Worm (Caenorhabditis elegans) whole organism, early embryonic: ENCODE measurements around the gene srh-229.

ENCODE experiments used
- B0310.2 ChIP-seq: sonication (generic microtip); optimal IDR thresholded peaks from 2 replicates; lab custom pipeline; 2016; ENCODE audit warnings: mild to moderate bottlenecking, missing genetic modification characterization, missing compliant biosample characterization
- F13C5.2 ChIP-seq: sonication (generic microtip); optimal IDR thresholded peaks from 2 replicates; lab custom pipeline; 2017; ENCODE audit warnings: mild to moderate bottlenecking, missing genetic modification characterization, inconsistent platforms, missing compliant biosample characterization
- aly-1 ChIP-seq: sonication (generic microtip); optimal IDR thresholded peaks from 2 replicates; lab custom pipeline; 2016; ENCODE audit warnings: missing genetic modification characterization, missing compliant biosample characterization
- ama-1 ChIP-seq: fragments of 150-350 bp; optimal IDR thresholded peaks from 2 replicates; lab custom pipeline; 2014
- ceh-13 ChIP-seq: fragments of 200-800 bp; sonication (Bioruptor generic); optimal IDR thresholded peaks from 2 replicates; lab custom pipeline; 2018; ENCODE audit warnings: mild to moderate bottlenecking, missing genetic modification characterization, missing compliant biosample characterization
- ceh-36 ChIP-seq: sonication (generic microtip); optimal IDR thresholded peaks from 2 replicates; lab custom pipeline; 2016; ENCODE audit warnings: missing genetic modification characterization, inconsistent platforms, missing compliant biosample characterization
- ets-7 ChIP-seq: sonication (generic microtip); optimal IDR thresholded peaks from 2 replicates; lab custom pipeline; 2016; ENCODE audit warnings: missing genotype, missing genetic modification characterization, missing compliant biosample characterization
- flt-1 ChIP-seq: fragments of 200-800 bp; sonication (Bioruptor generic); IDR thresholded peaks from 2 replicates; pipeline ENCODE4 v1.3.6; 2022; ENCODE audit warnings: missing genetic modification characterization, missing compliant biosample characterization
- hmbx-1 ChIP-seq: sonication (generic microtip); optimal IDR thresholded peaks from 2 replicates; lab custom pipeline; 2016; ENCODE audit warnings: mild to moderate bottlenecking, missing genetic modification characterization, missing compliant biosample characterization
- hmg-4 ChIP-seq: fragments of 200-800 bp; sonication (Bioruptor generic); optimal IDR thresholded peaks from 2 replicates; lab custom pipeline; 2018; ENCODE audit warnings: mild to moderate bottlenecking, missing genetic modification characterization, missing compliant biosample characterization
- hnd-1 ChIP-seq: sonication (generic microtip); optimal IDR thresholded peaks from 2 replicates; lab custom pipeline; 2016; ENCODE audit warnings: missing genetic modification characterization, missing compliant biosample characterization
- pes-1 ChIP-seq: fragments of 200-800 bp; sonication (Bioruptor generic); IDR thresholded peaks from 2 replicates; pipeline ENCODE4 v1.3.6; 2022; ENCODE audit warnings: missing genetic modification reagents, missing genetic modification characterization, missing compliant biosample characterization
- scrt-1 ChIP-seq: fragments of 200-800 bp; sonication (Bioruptor generic); IDR thresholded peaks from 2 replicates; pipeline ENCODE4 v1.3.6; 2022; ENCODE audit warnings: missing genetic modification characterization, missing compliant biosample characterization
- sea-1 ChIP-seq: fragments of 200-800 bp; sonication (Bioruptor generic); conservative IDR thresholded peaks from 2 replicates; pipeline ENCODE4 v1.3.6; 2022; ENCODE audit warnings: missing genetic modification characterization, missing compliant biosample characterization
- tbx-11 ChIP-seq: fragments of 200-800 bp; sonication (Bioruptor generic); IDR thresholded peaks from 2 replicates; pipeline ENCODE4 v1.3.6; 2022; ENCODE audit warnings: missing genetic modification characterization, missing compliant biosample characterization
- tbx-37 ChIP-seq: fragments of 200-800 bp; sonication (Bioruptor generic); conservative IDR thresholded peaks from 2 replicates; pipeline ENCODE4 v1.3.6; 2022; ENCODE audit warnings: missing genetic modification reagents, missing genetic modification characterization, missing compliant biosample characterization
- tra-4 ChIP-seq: sonication (generic microtip); optimal IDR thresholded peaks from 2 replicates; lab custom pipeline; 2017; ENCODE audit warnings: missing genetic modification characterization, missing compliant biosample characterization

The srh-229 gene

ce11 chrV:7485000-7485399 lies 19.2 kb downstream of the srh-229 start, which contains the start of gene srbc-8:
Gene srbc-8 (minus strand): TSS chrV:7485100.
- TF ChIP-seq ama-1 (lab: Kevin White, UChicago), result no peak
- no peak for TF ChIP-seq hmg-4 (GFP tag; lab: Kevin White, UChicago)
- TF ChIP-seq ets-7 (tag; lab: Kevin White, UChicago), result no peak
- TF ChIP-seq F13C5.2, result no peak
- no peak for TF ChIP-seq pes-1 (GFP tag; lab: Robert Waterston, UW)
- no peak for TF ChIP-seq tbx-11
- TF ChIP-seq ceh-36, result no peak
- TF ChIP-seq tra-4 (tag; lab: Kevin White, UChicago), result no peak
- TF ChIP-seq hmbx-1 (tag; lab: Kevin White, UChicago), result no peak
- no peak for TF ChIP-seq ceh-13 (GFP tag; lab: Kevin White, UChicago)
- TF ChIP-seq B0310.2 (tag; lab: Kevin White, UChicago), result no peak
- no peak for TF ChIP-seq hnd-1 (tag; lab: Kevin White, UChicago)

- TF ChIP-seq tbx-37 (GFP tag; lab: Robert Waterston, UW) (no peak), ets-7 (tag; lab: Kevin White, UChicago) (no peak), tra-4 (tag; lab: Kevin White, UChicago) (no peak), ceh-36 (no peak), F13C5.2 (no peak), hnd-1 (tag; lab: Kevin White, UChicago) (no peak), tbx-11 (no peak), flt-1 (GFP tag; lab: Robert Waterston, UW) (no peak), aly-1 (tag; lab: Kevin White, UChicago) (no peak), pes-1 (GFP tag; lab: Robert Waterston, UW) (no peak), scrt-1 (GFP tag; lab: Robert Waterston, UW) (no peak), hmbx-1 (tag; lab: Kevin White, UChicago) (no peak), ceh-13 (GFP tag; lab: Kevin White, UChicago) (no peak), hmg-4 (GFP tag; lab: Kevin White, UChicago) (no peak)
Measured at ce11 chrV:7480949-7481348, 23.2 kb downstream of the srh-229 start, which contains the start of gene C18B10.6. Gene C18B10.6 (minus strand): TSS chrV:7481049.

DNA sequence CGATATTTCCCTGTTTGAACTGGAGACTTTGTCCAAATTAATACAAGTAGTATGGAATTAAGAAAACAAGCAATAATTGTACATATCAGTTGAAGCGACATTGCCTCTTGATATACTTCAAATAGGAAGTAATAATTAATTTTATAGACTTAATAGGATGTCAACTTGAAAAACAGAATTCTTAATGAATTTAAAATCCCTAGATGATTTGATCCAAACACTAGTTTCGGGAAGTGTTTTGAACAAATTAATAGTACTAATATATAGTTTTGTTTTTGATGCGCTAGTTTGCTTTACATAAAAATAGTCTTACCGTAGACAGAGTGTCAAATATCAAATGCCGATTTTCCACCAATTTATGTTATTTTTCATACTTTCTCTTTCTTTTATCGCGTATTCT lies 25.8 kb downstream of the srh-229 start, which contains the start of gene str-190:
Gene str-190 (minus strand): TSS at position 101 of the 400 bp plus-strand sequence.
- TF ChIP-seq hmbx-1 (tag; lab: Kevin White, UChicago) (no peak), B0310.2 (tag; lab: Kevin White, UChicago) (no peak), hnd-1 (tag; lab: Kevin White, UChicago) (no peak), tra-4 (tag; lab: Kevin White, UChicago) (no peak), scrt-1 (GFP tag; lab: Robert Waterston, UW) (no peak), ama-1 (lab: Kevin White, UChicago) (no peak)

- TF ChIP-seq hnd-1 (tag; lab: Kevin White, UChicago), result no peak
- no peak for TF ChIP-seq ceh-13 (GFP tag; lab: Kevin White, UChicago)
- no peak for TF ChIP-seq pes-1 (GFP tag; lab: Robert Waterston, UW)
- TF ChIP-seq tbx-37 (GFP tag; lab: Robert Waterston, UW), result no peak
- no peak for TF ChIP-seq F13C5.2
- TF ChIP-seq B0310.2 (tag; lab: Kevin White, UChicago), result no peak
- TF ChIP-seq hmg-4 (GFP tag; lab: Kevin White, UChicago), result no peak
- TF ChIP-seq sea-1 (GFP tag; lab: Robert Waterston, UW), result no peak
- TF ChIP-seq flt-1 (GFP tag; lab: Robert Waterston, UW), result no peak
- no peak for TF ChIP-seq ets-7 (tag; lab: Kevin White, UChicago)
- TF ChIP-seq scrt-1 (GFP tag; lab: Robert Waterston, UW), result no peak
- TF ChIP-seq ama-1 (lab: Kevin White, UChicago), result no peak
- TF ChIP-seq ceh-36, result no peak
Measured at ce11 chrV:7476766-7477165, 27.4 kb downstream of the srh-229 start, which contains the start of gene srh-125. Gene srh-125 (minus strand): TSS chrV:7476866.

DNA sequence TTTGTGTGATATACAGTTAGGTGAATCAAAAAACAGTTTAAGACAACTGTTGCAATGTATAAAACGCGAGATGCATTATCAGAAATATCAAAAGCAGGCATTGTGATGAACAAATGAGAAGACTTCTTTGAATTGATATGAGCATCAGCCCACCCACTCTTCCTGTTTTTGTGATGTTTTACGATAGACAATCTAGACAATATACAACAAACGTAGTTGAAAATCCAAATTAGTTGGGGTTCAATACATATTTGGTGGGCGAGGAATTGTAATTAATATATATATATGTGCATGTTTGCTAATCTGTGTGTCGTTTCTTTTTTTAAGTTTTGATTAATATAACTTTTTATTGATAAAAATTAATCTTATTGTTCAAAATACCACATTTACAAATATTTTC lies 31.4 kb downstream of the srh-229 start, which contains the start of gene str-28:
Gene str-28 (minus strand): TSS at position 101 of the 400 bp plus-strand sequence.
- TF ChIP-seq F13C5.2 (no peak), aly-1 (tag; lab: Kevin White, UChicago) (no peak), sea-1 (GFP tag; lab: Robert Waterston, UW) (no peak), pes-1 (GFP tag; lab: Robert Waterston, UW) (no peak), ama-1 (lab: Kevin White, UChicago) (no peak), tra-4 (tag; lab: Kevin White, UChicago) (no peak), hmbx-1 (tag; lab: Kevin White, UChicago) (no peak), ets-7 (tag; lab: Kevin White, UChicago) (no peak), scrt-1 (GFP tag; lab: Robert Waterston, UW) (no peak), tbx-11 (no peak), hmg-4 (GFP tag; lab: Kevin White, UChicago) (no peak), ceh-13 (GFP tag; lab: Kevin White, UChicago) (no peak), tbx-37 (GFP tag; lab: Robert Waterston, UW) (no peak), ceh-36 (no peak), hnd-1 (tag; lab: Kevin White, UChicago) (no peak), B0310.2 (tag; lab: Kevin White, UChicago) (no peak), flt-1 (GFP tag; lab: Robert Waterston, UW) (no peak)

DNA sequence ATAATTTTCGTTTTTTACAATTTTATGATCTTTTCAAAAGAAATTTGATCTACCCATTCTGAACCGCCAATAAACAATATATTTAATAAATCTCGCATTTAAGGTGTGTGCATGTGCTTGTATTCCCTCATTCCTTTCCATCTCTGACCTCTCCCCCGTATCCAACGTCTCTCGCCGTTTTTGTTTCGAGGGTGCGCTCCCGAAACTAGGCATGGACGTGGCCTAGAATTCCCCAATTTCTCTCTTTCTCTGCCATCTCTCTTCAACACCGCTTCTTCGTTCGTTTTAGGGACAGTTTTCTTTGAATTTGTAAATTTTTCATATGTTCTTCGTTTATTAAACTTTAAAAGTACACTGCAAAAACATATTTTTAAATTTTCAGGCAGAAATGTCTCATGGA lies 38.7 kb downstream of the srh-229 start, which contains the start of gene F25E5.1:
Gene F25E5.1 (plus strand): TSS at position 376 of the 400 bp plus-strand sequence.
- TF ChIP-seq tbx-11 (no peak), hnd-1 (tag; lab: Kevin White, UChicago) (no peak), tbx-37 (GFP tag; lab: Robert Waterston, UW) (peak; percentile 62; the same call in 1 of the 2 replicates), ceh-36 (no peak), tra-4 (tag; lab: Kevin White, UChicago) (no peak), hmg-4 (GFP tag; lab: Kevin White, UChicago) (no peak), ceh-13 (GFP tag; lab: Kevin White, UChicago) (no peak), aly-1 (tag; lab: Kevin White, UChicago) (peak; percentile 3), sea-1 (GFP tag; lab: Robert Waterston, UW) (no peak), pes-1 (GFP tag; lab: Robert Waterston, UW) (no peak), F13C5.2 (peak; percentile 47), flt-1 (GFP tag; lab: Robert Waterston, UW) (no peak), ama-1 (lab: Kevin White, UChicago) (no peak), hmbx-1 (tag; lab: Kevin White, UChicago) (no peak), scrt-1 (GFP tag; lab: Robert Waterston, UW) (no peak)
